Fruit fly (Drosophila melanogaster) Kc167 (cell line): ENCODE results near the gene Remo.

Source experiments
- Myc ChIP-seq: fragments of >200 bp; optimal IDR thresholded peaks from 2 replicates; lab custom pipeline; 2017; ENCODE audit warnings: missing external identifiers
- Sin3A ChIP-seq: fragments of >200 bp; optimal IDR thresholded peaks from 2 replicates; lab custom pipeline; 2018; ENCODE audit warnings: missing external identifiers
- h ChIP-seq: fragments of >200 bp; optimal IDR thresholded peaks from 3 replicates; lab custom pipeline; 2018; ENCODE audit warnings: missing external identifiers
- insv ChIP-seq: fragments of >200 bp; optimal IDR thresholded peaks from 3 replicates; lab custom pipeline; 2018; ENCODE audit warnings: missing external identifiers
- psq ChIP-seq: fragments of >200 bp; optimal IDR thresholded peaks from 2 replicates; lab custom pipeline; 2017; ENCODE audit warnings: missing external identifiers
- ttk ChIP-seq: sonication (Bioruptor generic); optimal IDR thresholded peaks from 2 replicates; lab custom pipeline; 2017; ENCODE audit warnings: missing external identifiers

The Remo gene

dm6 chrX:13287854-13288376, at the start of gene Remo:
TSS of gene Remo (plus strand) at chrX:13288051.
- TF ChIP-seq h (lab: Kevin White, UChicago) (no peak), Sin3A (lab: Kevin White, UChicago) (no peak), insv (lab: Kevin White, UChicago) (no peak), psq (no peak), ttk (lab: Kevin White, UChicago) (no peak), Myc (no peak)

- TF ChIP-seq psq (no peak), Sin3A (lab: Kevin White, UChicago) (no peak), h (lab: Kevin White, UChicago) (no peak), Myc (no peak), insv (lab: Kevin White, UChicago) (no peak), ttk (lab: Kevin White, UChicago) (no peak)
Observed at dm6 chrX:13238294-13238917, 49.4 kb upstream of the Remo start.

dm6 chrX:13240812-13241211, 47.0 kb upstream of the Remo start:
- no peak for TF ChIP-seq psq
- no peak for TF ChIP-seq Sin3A (lab: Kevin White, UChicago)
- no peak for TF ChIP-seq insv (lab: Kevin White, UChicago)
- no peak for TF ChIP-seq Myc
- TF ChIP-seq ttk (lab: Kevin White, UChicago), result no peak
- no peak for TF ChIP-seq h (lab: Kevin White, UChicago)

- TF ChIP-seq Myc (no peak), psq (no peak), Sin3A (lab: Kevin White, UChicago) (no peak), insv (lab: Kevin White, UChicago) (no peak), h (lab: Kevin White, UChicago) (no peak), ttk (lab: Kevin White, UChicago) (no peak)
Observed at dm6 chrX:13243726-13244323, 44.0 kb upstream of the Remo start.

dm6 chrX:13244462-13244861, 43.4 kb upstream of the Remo start:
- no peak for TF ChIP-seq h (lab: Kevin White, UChicago)

dm6 chrX:13245767-13246166, 42.1 kb upstream of the Remo start:
- TF ChIP-seq h (lab: Kevin White, UChicago), result no peak

dm6 chrX:13247789-13248188, 40.1 kb upstream of the Remo start:
- TF ChIP-seq Sin3A (lab: Kevin White, UChicago) (no peak), insv (lab: Kevin White, UChicago) (no peak), Myc (no peak), ttk (lab: Kevin White, UChicago) (no peak), h (lab: Kevin White, UChicago) (no peak), psq (no peak)

- TF ChIP-seq Sin3A (lab: Kevin White, UChicago), result no peak
- TF ChIP-seq psq, result no peak
- TF ChIP-seq Myc, result no peak
- no peak for TF ChIP-seq h (lab: Kevin White, UChicago)
- TF ChIP-seq ttk (lab: Kevin White, UChicago), result no peak
- no peak for TF ChIP-seq insv (lab: Kevin White, UChicago)
Observed at dm6 chrX:13248515-13248914, 39.3 kb upstream of the Remo start.

- TF ChIP-seq Myc (no peak), insv (lab: Kevin White, UChicago) (no peak), h (lab: Kevin White, UChicago) (no peak), Sin3A (lab: Kevin White, UChicago) (no peak)
Observed at dm6 chrX:13249732-13250395, 38.0 kb upstream of the Remo start.

dm6 chrX:13251310-13251709, 36.5 kb upstream of the Remo start:
- no peak for TF ChIP-seq h (lab: Kevin White, UChicago)
- no peak for TF ChIP-seq Myc
- TF ChIP-seq insv (lab: Kevin White, UChicago), result no peak
- TF ChIP-seq ttk (lab: Kevin White, UChicago), result no peak
- no peak for TF ChIP-seq Sin3A (lab: Kevin White, UChicago)
- TF ChIP-seq psq, result no peak

dm6 chrX:13253062-13253724, 34.7 kb upstream of the Remo start:
- TF ChIP-seq insv (lab: Kevin White, UChicago) (no peak), psq (no peak), Myc (no peak), h (lab: Kevin White, UChicago) (no peak), ttk (lab: Kevin White, UChicago) (no peak), Sin3A (lab: Kevin White, UChicago) (no peak)

dm6 chrX:13254442-13254841, 33.4 kb upstream of the Remo start:
- TF ChIP-seq psq (no peak), Sin3A (lab: Kevin White, UChicago) (no peak), h (lab: Kevin White, UChicago) (no peak), insv (lab: Kevin White, UChicago) (no peak), Myc (no peak), ttk (lab: Kevin White, UChicago) (no peak)
